Worm (Caenorhabditis elegans) whole organism, L1 larva: Measurements from ENCODE around the gene T26C5.3.
A peak's percentile ranks its signal among the peaks of the same experiment; 100 is the strongest.

ENCODE experiments used
- C16A3.4 ChIP-seq: fragments of 150-350 bp; optimal IDR thresholded peaks from 2 replicates; lab custom pipeline; 2014; ENCODE audit warnings: missing biosample characterization, missing genetic modification characterization
- F16B12.6 ChIP-seq: fragments of 150-350 bp; optimal IDR thresholded peaks from 2 replicates; lab custom pipeline; 2014; ENCODE audit warnings: missing biosample characterization, missing genetic modification characterization
- Y116A8C.19 ChIP-seq: sonication (generic microtip); optimal IDR thresholded peaks from 2 replicates; lab custom pipeline; 2016; ENCODE audit warnings: missing compliant biosample characterization, missing genetic modification characterization, borderline replicate concordance
- alr-1 ChIP-seq: fragments of 200-800 bp; sonication (Bioruptor generic); optimal IDR thresholded peaks from 2 replicates; lab custom pipeline; 2018; ENCODE audit warnings: borderline replicate concordance, mild to moderate bottlenecking, missing genetic modification characterization, missing compliant biosample characterization
- aly-2 ChIP-seq: fragments of 150-350 bp; optimal IDR thresholded peaks from 2 replicates; lab custom pipeline; 2014; ENCODE audit warnings: missing biosample characterization, missing genetic modification characterization
- blmp-1 ChIP-seq: fragments of 150-350 bp; optimal IDR thresholded peaks from 2 replicates; lab custom pipeline; 2014; ENCODE audit warnings: missing biosample characterization, missing genetic modification characterization
- ceh-82 ChIP-seq, 3 experiments: fragments of 150-350 bp in 1 of 3; sonication (generic microtip) in 2 of 3; optimal IDR thresholded peaks; 2 replicates each; lab custom pipeline; 2014 to 2017; ENCODE audit warnings: missing biosample characterization in 3 of 3, missing genetic modification characterization in 3 of 3
- ceh-88 ChIP-seq: fragments of 200-800 bp; sonication (Bioruptor generic); IDR thresholded peaks from 2 replicates; pipeline ENCODE4 v1.3.6; 2022; ENCODE audit warnings: missing genetic modification characterization, missing compliant biosample characterization
- ceh-90 ChIP-seq: sonication (generic microtip); optimal IDR thresholded peaks from 2 replicates; lab custom pipeline; 2016; ENCODE audit warnings: missing genetic modification characterization, missing compliant biosample characterization
- ces-1 ChIP-seq: fragments of 150-350 bp; optimal IDR thresholded peaks from 2 replicates; lab custom pipeline; 2014; ENCODE audit warnings: missing biosample characterization, missing genetic modification reagents, missing genetic modification characterization
- dpl-1 ChIP-seq, 3 experiments: fragments of 150-350 bp in 2 of 3; sonication (generic microtip) in 1 of 3; optimal IDR thresholded peaks; 2 replicates each; lab custom pipeline; 2014 to 2017; ENCODE audit warnings: missing biosample characterization in 3 of 3, missing genetic modification characterization in 3 of 3, missing genetic modification reagents in 3 of 3
- efl-3 ChIP-seq: fragments of 200-800 bp; sonication (Bioruptor generic); optimal IDR thresholded peaks from 2 replicates; lab custom pipeline; 2018; ENCODE audit warnings: mild to moderate bottlenecking, missing genetic modification characterization, missing compliant biosample characterization
- egl-13 ChIP-seq: sonication (generic microtip); optimal IDR thresholded peaks from 2 replicates; lab custom pipeline; 2016; ENCODE audit warnings: missing genotype, missing genetic modification reagents, missing genetic modification characterization, missing compliant biosample characterization
- elt-2 ChIP-seq: sonication (generic microtip); optimal IDR thresholded peaks from 2 replicates; lab custom pipeline; 2016; ENCODE audit warnings: missing genetic modification characterization, mild to moderate bottlenecking, inconsistent platforms, missing compliant biosample characterization, missing genetic modification reagents
- elt-3 ChIP-seq, 6 experiments: fragments of 150-350 bp in 1 of 6; sonication (generic microtip); optimal IDR thresholded peaks; 2 replicates each; lab custom pipeline; 2017 to 2018; ENCODE audit warnings: missing biosample characterization in 6 of 6, missing genetic modification characterization in 6 of 6, inconsistent platforms in 1 of 6
- fos-1 ChIP-seq: fragments of 150-350 bp; optimal IDR thresholded peaks from 2 replicates; lab custom pipeline; 2014; ENCODE audit warnings: missing biosample characterization, missing genetic modification characterization
- grh-1 ChIP-seq: fragments of 200-800 bp; sonication (Bioruptor generic); IDR thresholded peaks from 2 replicates; pipeline ENCODE4 v1.3.6; 2022; ENCODE audit warnings: missing genetic modification reagents, missing genetic modification characterization, missing compliant biosample characterization
- hlh-17 ChIP-seq: fragments of 200-800 bp; sonication (Bioruptor generic); optimal IDR thresholded peaks from 2 replicates; lab custom pipeline; 2018; ENCODE audit warnings: missing genetic modification characterization, mild to moderate bottlenecking, missing compliant biosample characterization, moderate library complexity, borderline replicate concordance
- hlh-4 ChIP-seq: sonication (generic microtip); optimal IDR thresholded peaks from 2 replicates; lab custom pipeline; 2016; ENCODE audit warnings: mild to moderate bottlenecking, missing genetic modification characterization, missing compliant biosample characterization
- irx-1 ChIP-seq: sonication (generic microtip); optimal IDR thresholded peaks from 2 replicates; lab custom pipeline; 2016; ENCODE audit warnings: missing genetic modification characterization, missing compliant biosample characterization
- isw-1 ChIP-seq: fragments of 200-800 bp; sonication (Bioruptor generic); IDR thresholded peaks from 2 replicates; pipeline ENCODE4 v1.3.6; 2022; ENCODE audit warnings: missing genetic modification characterization, missing compliant biosample characterization
- lin-14 ChIP-seq: fragments of 200-800 bp; sonication (Bioruptor generic); optimal IDR thresholded peaks from 2 replicates; lab custom pipeline; 2018; ENCODE audit warnings: mild to moderate bottlenecking, missing genetic modification characterization, moderate library complexity, missing compliant biosample characterization
- lin-35 ChIP-seq, 2 experiments: fragments of 150-350 bp; optimal IDR thresholded peaks; 2 replicates each; lab custom pipeline; 2014; ENCODE audit warnings: missing biosample characterization in 2 of 2, missing genetic modification characterization in 2 of 2, missing genetic modification reagents in 2 of 2
- lin-39 ChIP-seq: fragments of 150-350 bp; optimal IDR thresholded peaks from 2 replicates; lab custom pipeline; 2014; ENCODE audit warnings: missing biosample characterization, missing genetic modification reagents, missing genetic modification characterization
- mab-9 ChIP-seq: fragments of 200-800 bp; sonication (Bioruptor generic); IDR thresholded peaks from 2 replicates; pipeline ENCODE4 v1.3.6; 2022; ENCODE audit warnings: missing genetic modification reagents, missing genetic modification characterization, missing compliant biosample characterization
- mef-2 ChIP-seq: fragments of 150-350 bp; optimal IDR thresholded peaks from 2 replicates; lab custom pipeline; 2014; ENCODE audit warnings: missing biosample characterization, missing genetic modification characterization
- nhr-11 ChIP-seq: fragments of 150-350 bp; optimal IDR thresholded peaks from 2 replicates; lab custom pipeline; 2014; ENCODE audit warnings: missing biosample characterization, missing genetic modification characterization
- nhr-19 ChIP-seq: fragments of 200-800 bp; sonication (Bioruptor generic); conservative IDR thresholded peaks from 2 replicates; pipeline ENCODE4 v1.3.6; 2022; ENCODE audit warnings: missing genetic modification characterization, missing compliant biosample characterization
- nhr-237 ChIP-seq: fragments of 150-350 bp; optimal IDR thresholded peaks from 2 replicates; lab custom pipeline; 2014; ENCODE audit warnings: missing biosample characterization, missing genetic modification characterization
- nhr-71 ChIP-seq: sonication (generic microtip); optimal IDR thresholded peaks from 2 replicates; lab custom pipeline; 2016; ENCODE audit warnings: mild to moderate bottlenecking, missing genetic modification characterization, moderate library complexity, missing compliant biosample characterization
- nhr-76 ChIP-seq: sonication (generic microtip); optimal IDR thresholded peaks from 2 replicates; lab custom pipeline; 2017; ENCODE audit warnings: missing biosample characterization, missing genetic modification characterization
- nhr-84 ChIP-seq: sonication (generic microtip); optimal IDR thresholded peaks from 2 replicates; lab custom pipeline; 2017; ENCODE audit warnings: missing biosample characterization, missing genetic modification characterization
- nhr-85 ChIP-seq: sonication (generic microtip); peaks from one replicate; lab custom pipeline; 2016; ENCODE audit warnings: missing genetic modification characterization, inconsistent platforms, missing compliant biosample characterization
- pax-3 ChIP-seq: fragments of 200-800 bp; sonication (Bioruptor generic); optimal IDR thresholded peaks from 2 replicates; lab custom pipeline; 2018; ENCODE audit warnings: mild to moderate bottlenecking, missing genetic modification characterization, moderate library complexity, missing compliant biosample characterization
- pqm-1 ChIP-seq: sonication (generic microtip); optimal IDR thresholded peaks from 3 replicates; lab custom pipeline; 2017; ENCODE audit warnings: missing biosample characterization, missing genetic modification characterization
- rnt-1 ChIP-seq: sonication (generic microtip); optimal IDR thresholded peaks from 2 replicates; lab custom pipeline; 2016; ENCODE audit warnings: mild to moderate bottlenecking, missing genetic modification characterization, moderate library complexity, missing compliant biosample characterization
- skn-1 ChIP-seq: fragments of 150-350 bp; optimal IDR thresholded peaks from 2 replicates; lab custom pipeline; 2014; ENCODE audit warnings: missing biosample characterization, missing genetic modification characterization
- snu-23 ChIP-seq: sonication (generic microtip); optimal IDR thresholded peaks from 2 replicates; lab custom pipeline; 2016; ENCODE audit warnings: missing genetic modification characterization, missing compliant biosample characterization
- swsn-7 ChIP-seq: sonication (generic microtip); optimal IDR thresholded peaks from 2 replicates; lab custom pipeline; 2016; ENCODE audit warnings: missing genetic modification characterization, missing compliant biosample characterization
- tlp-1 ChIP-seq: fragments of 150-350 bp; optimal IDR thresholded peaks from 2 replicates; lab custom pipeline; 2014; ENCODE audit warnings: missing biosample characterization, missing genetic modification characterization
- unc-130 ChIP-seq: fragments of 150-350 bp; optimal IDR thresholded peaks from 2 replicates; lab custom pipeline; 2017; ENCODE audit warnings: missing biosample characterization, missing genetic modification characterization, inconsistent platforms
- unc-62 ChIP-seq: fragments of 150-350 bp; optimal IDR thresholded peaks from 2 replicates; lab custom pipeline; 2014; ENCODE audit warnings: missing biosample characterization, missing genetic modification reagents, missing genetic modification characterization
- vab-15 ChIP-seq: sonication (generic microtip); optimal IDR thresholded peaks from 2 replicates; lab custom pipeline; 2017; ENCODE audit warnings: missing genotype, mild to moderate bottlenecking, missing genetic modification characterization, missing compliant biosample characterization
- xbp-1 ChIP-seq: sonication (generic microtip); optimal IDR thresholded peaks from 2 replicates; lab custom pipeline; 2016; ENCODE audit warnings: missing genetic modification characterization, missing compliant biosample characterization
- ztf-11 ChIP-seq, 2 experiments: sonication (generic microtip); optimal IDR thresholded peaks; 2 replicates each; lab custom pipeline; 2016 to 2017; ENCODE audit warnings: missing genetic modification characterization in 2 of 2, missing biosample characterization in 1 of 2, missing compliant biosample characterization in 1 of 2

T26C5.3 gene

ce11 chrII:9282787-9283186 lies 46.4 kb downstream of the T26C5.3 start (continued):
- TF ChIP-seq pax-3 (tag; lab: Kevin White, UChicago) (peak; percentile 31), ceh-88 (GFP tag; lab: Robert Waterston, UW) (no peak; the same call in 1 of the 2 replicates), fos-1 (tag; lab: Kevin White, UChicago) (peak; percentile 72), rnt-1 (peak; percentile 89), mab-9 (peak; percentile 74; the same call in 1 of the 2 replicates), mef-2 (tag; lab: Kevin White, UChicago) (peak; percentile 57), unc-130 (tag; lab: Kevin White, UChicago) (peak; percentile 66), nhr-11 (tag; lab: Kevin White, UChicago) (peak; percentile 62), egl-13 (tag; lab: Kevin White, UChicago) (peak; percentile 46), hlh-4 (no peak), alr-1 (tag; lab: Kevin White, UChicago) (no peak), aly-2 (tag; lab: Kevin White, UChicago) (peak; percentile 75), elt-2 (tag; lab: Kevin White, UChicago) (peak; percentile 77), lin-14 (GFP tag; lab: Kevin White, UChicago) (peak; percentile 99), isw-1 (peak; percentile 62), dpl-1 (GFP tag; optimal IDR thresholded peaks at IDR 0.05; lab: Kevin White, UChicago) (peak; percentile 61 to 65 (median 64)), snu-23 (peak; percentile 98), lin-35 (GFP tag; optimal IDR thresholded peaks at IDR 0.05; lab: Kevin White, UChicago) (peak; percentile 83 to 87), hlh-17 (GFP tag; lab: Kevin White, UChicago) (no peak), C16A3.4 (peak; percentile 89), swsn-7 (tag; lab: Kevin White, UChicago) (peak; percentile 94), ztf-11 (tag; optimal IDR thresholded peaks at IDR 0.05; lab: Kevin White, UChicago) (peak in 1 of 2 experiments; percentile 73), xbp-1 (peak; percentile 88), nhr-237 (tag; lab: Kevin White, UChicago) (peak; percentile 89), lin-39 (tag; lab: Kevin White, UChicago) (no peak), grh-1 (GFP tag; lab: Robert Waterston, UW) (peak; percentile 70), nhr-76 (tag; lab: Kevin White, UChicago) (no peak), nhr-71 (peak; percentile 97), efl-3 (GFP tag; lab: Kevin White, UChicago) (no peak), F16B12.6 (tag; lab: Kevin White, UChicago) (no peak), ceh-82 (tag; optimal IDR thresholded peaks at IDR 0.05; lab: Kevin White, UChicago) (peak; percentile 60 to 92 (median 75)), nhr-19 (GFP tag; lab: Robert Waterston, UW) (peak; percentile 87), vab-15 (tag; lab: Kevin White, UChicago) (no peak), Y116A8C.19 (tag; lab: Kevin White, UChicago) (no peak), ceh-90 (tag; lab: Kevin White, UChicago) (no peak), skn-1 (tag; lab: Kevin White, UChicago) (peak; percentile 72), nhr-84 (no peak), pqm-1 (tag; lab: Kevin White, UChicago) (no peak), blmp-1 (tag; lab: Kevin White, UChicago) (peak; percentile 75), tlp-1 (tag; lab: Kevin White, UChicago) (no peak), unc-62 (GFP tag; lab: Kevin White, UChicago) (peak; percentile 26), elt-3 (tag; optimal IDR thresholded peaks at IDR 0.05; lab: Kevin White, UChicago) (peak in 4 of 6 experiments; percentile 48 to 78 (median 58)), ces-1 (GFP tag; lab: Kevin White, UChicago) (no peak), irx-1 (tag; lab: Kevin White, UChicago) (peak; percentile 71), nhr-85 (tag; lab: Kevin White, UChicago) (peak; percentile 96)
